Comparison of ENCODE assay signal across 5 worm cellular contexts in genomic region chrIII:4196301-4196987, ce11.
TF ChIP-seq lines count a peak whose summit lies in the region.

No protein-coding gene starts in this region.

TF ChIP-seq in whole organism, L1 larva, 84 proteins besides CTCF, POLR2A, EP300 and RAD21 (continues in another document):
- TF ChIP-seq efl-1 (optimal IDR thresholded peaks at IDR 0.05; lab: Kevin White, UChicago) = peak; percentile 67 to 74
- TF ChIP-seq efl-1 (GFP tag; optimal IDR thresholded peaks at IDR 0.05 in 1 of 2; lab: Kevin White, UChicago) = peak; percentile 56 to 94
- TF ChIP-seq efl-3 (GFP tag; optimal IDR thresholded peaks at IDR 0.05; lab: Kevin White, UChicago) = no peak
- TF ChIP-seq nhr-28 (tag; optimal IDR thresholded peaks at IDR 0.05; lab: Kevin White, UChicago) = no peak
- TF ChIP-seq C16A3.4 (tag; optimal IDR thresholded peaks at IDR 0.05; lab: Kevin White, UChicago) = peak; percentile 21
- peak; percentile 84 for TF ChIP-seq nhr-71 (tag; optimal IDR thresholded peaks at IDR 0.05; lab: Kevin White, UChicago)
- TF ChIP-seq grh-1 (GFP tag; IDR thresholded peaks at IDR 0.05; lab: Robert Waterston, UW) = no peak
- peak; percentile 15 for TF ChIP-seq zip-4 (GFP tag; optimal IDR thresholded peaks at IDR 0.05; lab: Kevin White, UChicago)
- peak; percentile 63 to 90 for TF ChIP-seq mdl-1 (tag; optimal IDR thresholded peaks at IDR 0.05; lab: Kevin White, UChicago)
- TF ChIP-seq ceh-8 (GFP tag; optimal IDR thresholded peaks at IDR 0.05; lab: Kevin White, UChicago) = no peak
- TF ChIP-seq nhr-19 (GFP tag; conservative IDR thresholded peaks at IDR 0.05; lab: Robert Waterston, UW) = peak; percentile 56
- TF ChIP-seq jun-1 (tag; optimal IDR thresholded peaks at IDR 0.05; lab: Kevin White, UChicago) = no peak
- no peak for TF ChIP-seq lin-39 (tag; optimal IDR thresholded peaks at IDR 0.05; lab: Kevin White, UChicago)
- TF ChIP-seq ceh-82 (tag; optimal IDR thresholded peaks at IDR 0.05; lab: Kevin White, UChicago) = peak; percentile 18 to 85 (median 30)
- TF ChIP-seq lir-3 (tag; optimal IDR thresholded peaks at IDR 0.05; lab: Kevin White, UChicago; ENCODE audit: poor library complexity) = peak; percentile 88
- TF ChIP-seq fkh-8 (tag; optimal IDR thresholded peaks at IDR 0.05; lab: Kevin White, UChicago) = peak; percentile 85
- peak; percentile 40 for TF ChIP-seq dsc-1 (tag; optimal IDR thresholded peaks at IDR 0.05; lab: Kevin White, UChicago)
- TF ChIP-seq skn-1 (tag; optimal IDR thresholded peaks at IDR 0.05; lab: Kevin White, UChicago) = peak; percentile 75

TF ChIP-seq in whole organism, L3 larva, 47 proteins besides CTCF, POLR2A, EP300 and RAD21 (continues in another document):
- TF ChIP-seq hmg-11 (tag; optimal IDR thresholded peaks at IDR 0.05; lab: Kevin White, UChicago) = no peak
- no peak for TF ChIP-seq lsy-12 (tag; optimal IDR thresholded peaks at IDR 0.05; lab: Kevin White, UChicago)
- TF ChIP-seq nhr-25 (tag; optimal IDR thresholded peaks at IDR 0.05; lab: Kevin White, UChicago) = peak; percentile 58
- no peak for TF ChIP-seq nhr-67 (tag; optimal IDR thresholded peaks at IDR 0.05; lab: Kevin White, UChicago)
- TF ChIP-seq nhr-28 (tag; optimal IDR thresholded peaks at IDR 0.05; lab: Kevin White, UChicago) = no peak
- no peak for TF ChIP-seq pqm-1 (tag; optimal IDR thresholded peaks at IDR 0.05; lab: Kevin White, UChicago)
- no peak for TF ChIP-seq unc-39 (tag; optimal IDR thresholded peaks at IDR 0.05; lab: Kevin White, UChicago)
- TF ChIP-seq ceh-28 (tag; optimal IDR thresholded peaks at IDR 0.05; lab: Kevin White, UChicago) = no peak
- TF ChIP-seq fkh-2 (tag; optimal IDR thresholded peaks at IDR 0.05; lab: Kevin White, UChicago) = no peak
- TF ChIP-seq mml-1 (tag; optimal IDR thresholded peaks at IDR 0.05; lab: Kevin White, UChicago) = no peak
- TF ChIP-seq ztf-11 (tag; optimal IDR thresholded peaks at IDR 0.05; lab: Kevin White, UChicago) = no peak
- no peak for TF ChIP-seq nhr-76 (tag; optimal IDR thresholded peaks at IDR 0.05; lab: Kevin White, UChicago)
- peak; percentile 21 for TF ChIP-seq skn-1 (tag; optimal IDR thresholded peaks at IDR 0.05; lab: Kevin White, UChicago)
- no peak for TF ChIP-seq ceh-9 (tag; optimal IDR thresholded peaks at IDR 0.05; lab: Kevin White, UChicago)
- TF ChIP-seq tbx-2 (tag; optimal IDR thresholded peaks at IDR 0.05; lab: Kevin White, UChicago) = no peak
- no peak for TF ChIP-seq elt-1 (tag; optimal IDR thresholded peaks at IDR 0.05; lab: Kevin White, UChicago)
- peak; percentile 73 for TF ChIP-seq pha-4 (tag; optimal IDR thresholded peaks at IDR 0.05; lab: Kevin White, UChicago)
- TF ChIP-seq lin-39 (tag; optimal IDR thresholded peaks at IDR 0.05; lab: Kevin White, UChicago) = peak; percentile 60
- peak; percentile 84 for TF ChIP-seq nfya-1 (tag; optimal IDR thresholded peaks at IDR 0.05; lab: Kevin White, UChicago; ENCODE audit: insufficient read depth)
- no peak for TF ChIP-seq ztf-4 (tag; optimal IDR thresholded peaks at IDR 0.05; lab: Kevin White, UChicago)

TF ChIP-seq in whole organism, early embryonic, 17 proteins besides CTCF, POLR2A, EP300 and RAD21:
- TF ChIP-seq tbx-37 (GFP tag; conservative IDR thresholded peaks at IDR 0.05; lab: Robert Waterston, UW) (peak; percentile 59; the same call in 1 of the 2 replicates), hmg-4 (GFP tag; optimal IDR thresholded peaks at IDR 0.05; lab: Kevin White, UChicago) (peak; percentile 41), hnd-1 (tag; optimal IDR thresholded peaks at IDR 0.05; lab: Kevin White, UChicago) (no peak)

TF ChIP-seq in whole organism, midembryonic, 9 proteins besides CTCF, POLR2A, EP300 and RAD21:
- no peak for TF ChIP-seq klf-2 (GFP tag; conservative IDR thresholded peaks at IDR 0.05; lab: Robert Waterston, UW)
- peak; percentile 47 for TF ChIP-seq cog-1 (tag; optimal IDR thresholded peaks at IDR 0.05; lab: Kevin White, UChicago)
- peak; percentile 75 for TF ChIP-seq ztf-23 (GFP tag; IDR thresholded peaks at IDR 0.05; lab: Robert Waterston, UW)

TF ChIP-seq in whole organism, young adult, 124 proteins besides CTCF, POLR2A, EP300 and RAD21:
- TF ChIP-seq mcd-1 (GFP tag; IDR thresholded peaks at IDR 0.05; lab: Robert Waterston, UW) (0 out of 2 replicates have a peak, but pooled peaks have one; percentile 25), ztf-6 (GFP tag; IDR thresholded peaks at IDR 0.05; lab: Robert Waterston, UW) (0 out of 2 replicates have a peak, but pooled peaks have one; percentile 13), dox-1 (GFP tag; IDR thresholded peaks at IDR 0.05; lab: Robert Waterston, UW) (0 out of 2 replicates have a peak, but pooled peaks have one; percentile 20), efl-1 (GFP tag; optimal IDR thresholded peaks at IDR 0.05; lab: Kevin White, UChicago) (peak; percentile 57), ekl-4 (GFP tag; IDR thresholded peaks at IDR 0.05; lab: Robert Waterston, UW) (peak; percentile 31; the same call in 1 of the 2 replicates), let-526 (GFP tag; IDR thresholded peaks at IDR 0.05; lab: Robert Waterston, UW) (no peak), lin-35 (GFP tag; optimal IDR thresholded peaks at IDR 0.05; lab: Kevin White, UChicago) (peak in 1 of 3 experiments; percentile 23), Y67H2A.10 (GFP tag; conservative IDR thresholded peaks at IDR 0.05; lab: Robert Waterston, UW) (0 out of 2 replicates have a peak, but pooled peaks have one; percentile 14), zim-3 (tag; optimal IDR thresholded peaks at IDR 0.05; lab: Kevin White, UChicago) (no peak), K12H6.12 (tag; optimal IDR thresholded peaks at IDR 0.05; lab: Kevin White, UChicago) (peak; percentile 26), dpl-1 (GFP tag; optimal IDR thresholded peaks at IDR 0.05; lab: Kevin White, UChicago) (no peak), hmg-1.2 (GFP tag; IDR thresholded peaks at IDR 0.05; lab: Robert Waterston, UW) (peak; percentile 66; the same call in 1 of the 2 replicates), D2030.7 (GFP tag; IDR thresholded peaks at IDR 0.05; lab: Robert Waterston, UW) (0 out of 2 replicates have a peak, but pooled peaks have one; percentile 18), ceh-27 (GFP tag; optimal IDR thresholded peaks at IDR 0.05; lab: Kevin White, UChicago) (peak; percentile 19), ZK185.1 (tag; optimal IDR thresholded peaks at IDR 0.05; lab: Kevin White, UChicago; ENCODE audit: poor library complexity, severe bottlenecking) (peak; percentile 11), cebp-1 (GFP tag; IDR thresholded peaks at IDR 0.05; lab: Robert Waterston, UW) (no peak), cebp-1 (tag; optimal IDR thresholded peaks at IDR 0.05; lab: Kevin White, UChicago) (peak; percentile 45)

Comparison
In these comparisons a context has a peak if more than half of its experiments do, and no peak if none do; other contexts are left out.
1. Of the 8 proteins assayed by ChIP-seq in both whole organism, young adult and whole organism, L1 larva: peak only in whole organism, young adult: none; only in whole organism, L1 larva: dpl-1, nhr-90 and snpc-4; in both: efl-1; in neither: 3; mixed calls (peak in some experiments, not most) for 1.